Fruit fly (Drosophila melanogaster): Measurements from ENCODE around the gene Fbxl4.

Fbxl4 gene

DNA sequence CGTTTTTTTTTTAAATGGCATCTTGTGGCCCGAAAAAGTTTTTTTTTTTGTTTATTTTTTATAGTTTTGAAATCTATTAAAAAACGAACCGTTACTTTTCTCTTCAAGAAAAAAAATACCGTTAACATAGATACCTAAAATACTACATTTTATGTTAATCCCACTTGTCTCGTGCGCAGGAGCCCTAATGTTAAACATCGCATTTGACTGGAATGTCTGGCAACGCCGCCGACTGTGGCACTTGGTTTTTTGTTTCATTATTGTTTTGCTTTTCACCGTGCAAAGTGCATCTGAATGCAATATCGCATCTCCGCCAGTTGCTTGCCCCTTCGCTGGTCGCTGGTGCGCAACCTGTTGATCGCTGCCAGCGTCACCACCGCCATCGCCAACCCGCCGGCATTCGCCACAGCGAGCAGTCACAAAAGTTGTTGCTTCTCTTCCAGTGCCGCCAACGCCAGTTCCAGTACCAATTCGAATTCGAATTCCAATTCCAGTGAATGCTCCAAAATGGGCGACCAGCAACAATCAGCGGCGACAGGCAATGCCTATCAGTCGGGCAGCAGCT is 37.7 kb downstream of the Fbxl4 start, which contains the start of gene CG11590 (continued):
- TF ChIP-seq achi (GFP tag; optimal IDR thresholded peaks at IDR 0.05) = no peak
- peak; percentile 7; the same call in 1 of the 3 replicates for TF ChIP-seq eg (GFP tag; IDR thresholded peaks at IDR 0.05)
- no peak for TF ChIP-seq CG34406 (GFP tag; optimal IDR thresholded peaks at IDR 0.05)
- TF ChIP-seq esn (GFP tag; optimal IDR thresholded peaks at IDR 0.05) = no peak
- no peak for TF ChIP-seq CG10669 (GFP tag; optimal IDR thresholded peaks at IDR 0.05)
- no peak for TF ChIP-seq CG8319 (GFP tag; optimal IDR thresholded peaks at IDR 0.05)
- TF ChIP-seq Hr38 (GFP tag; optimal IDR thresholded peaks at IDR 0.05) = no peak
- TF ChIP-seq CG31627 (GFP tag; optimal IDR thresholded peaks at IDR 0.05) = no peak
- no peak for TF ChIP-seq lz (GFP tag; optimal IDR thresholded peaks at IDR 0.05)
- no peak for TF ChIP-seq Ets21C (GFP tag; optimal IDR thresholded peaks at IDR 0.05)
- no peak for TF ChIP-seq CG11294 (GFP tag; IDR thresholded peaks at IDR 0.05)
- TF ChIP-seq CG6854 (GFP tag; optimal IDR thresholded peaks at IDR 0.05) = no peak
- no peak for TF ChIP-seq Smox (GFP tag; optimal IDR thresholded peaks at IDR 0.05)
- peak; percentile 29; the same call in 1 of the 3 replicates for TF ChIP-seq CG8119 (GFP tag; IDR thresholded peaks at IDR 0.05)
- no peak for TF ChIP-seq Hr4 (GFP tag; optimal IDR thresholded peaks at IDR 0.05)
- no peak for TF ChIP-seq acj6 (GFP tag; optimal IDR thresholded peaks at IDR 0.05)
- TF ChIP-seq CG10631 (GFP tag; optimal IDR thresholded peaks at IDR 0.05) = no peak
- no peak for TF ChIP-seq Sox14 (GFP tag; optimal IDR thresholded peaks at IDR 0.05)
- TF ChIP-seq svp (GFP tag) = no peak
- TF ChIP-seq CG9139 (GFP tag; optimal IDR thresholded peaks at IDR 0.05) = no peak
- peak; percentile 24; the same call in 1 of the 2 replicates for TF ChIP-seq CG15336 (GFP tag; IDR thresholded peaks at IDR 0.05)
- TF ChIP-seq fd85E (GFP tag; optimal IDR thresholded peaks at IDR 0.05) = no peak

DNA sequence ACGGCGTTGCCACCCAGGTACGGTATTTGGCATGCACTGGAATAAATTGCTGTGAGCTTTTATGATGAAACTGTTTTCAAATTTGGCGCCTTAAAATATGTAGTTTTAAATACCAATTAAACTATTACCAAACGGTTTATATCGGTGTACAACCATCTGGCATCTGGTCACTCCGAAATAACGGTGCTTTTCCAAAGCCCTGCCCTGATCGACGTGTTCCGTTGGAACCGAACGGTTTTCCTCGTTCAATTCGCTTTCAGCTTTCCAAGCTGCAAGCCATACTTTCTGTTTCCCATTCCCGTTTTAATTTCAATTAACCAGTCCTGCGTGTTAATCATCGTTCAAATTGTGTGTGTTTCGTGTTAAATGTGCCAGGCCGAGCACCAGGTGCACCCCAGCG is 44.7 kb downstream of the Fbxl4 start, which contains the start of gene yl:
Gene yl, plus strand, starts transcription at position 202 of the 400 bp plus-strand sequence.
- TF ChIP-seq CG16779 (tag; optimal IDR thresholded peaks at IDR 0.05) = no peak
- TF ChIP-seq Hr39 (GFP tag; optimal IDR thresholded peaks at IDR 0.05) = no peak
- no peak for TF ChIP-seq CG4318 (GFP tag; optimal IDR thresholded peaks at IDR 0.05)
- TF ChIP-seq CG8319 (GFP tag; optimal IDR thresholded peaks at IDR 0.05) = no peak
- TF ChIP-seq Gug (GFP tag; IDR thresholded peaks at IDR 0.05) = no peak
- no peak for TF ChIP-seq CG32006 (GFP tag; optimal IDR thresholded peaks at IDR 0.05)
- no peak for TF ChIP-seq dac (GFP tag; optimal IDR thresholded peaks at IDR 0.05)
- no peak for TF ChIP-seq CG34406 (GFP tag; optimal IDR thresholded peaks at IDR 0.05)
- no peak for TF ChIP-seq Smox (GFP tag; optimal IDR thresholded peaks at IDR 0.05)
- TF ChIP-seq Eip78C (GFP tag) = no peak
- TF ChIP-seq CG3032 (tag; optimal IDR thresholded peaks at IDR 0.05) = no peak
- no peak for TF ChIP-seq CG31627 (GFP tag; optimal IDR thresholded peaks at IDR 0.05)
- TF ChIP-seq CG6854 (GFP tag; optimal IDR thresholded peaks at IDR 0.05) = no peak
- no peak for TF ChIP-seq fkh (GFP tag; optimal IDR thresholded peaks at IDR 0.05)
- no peak for TF ChIP-seq acj6 (GFP tag; optimal IDR thresholded peaks at IDR 0.05)
- no peak for TF ChIP-seq fd85E (GFP tag; optimal IDR thresholded peaks at IDR 0.05)
- TF ChIP-seq salr (GFP tag; optimal IDR thresholded peaks at IDR 0.05) = no peak
- no peak for TF ChIP-seq CG11902 (GFP tag; optimal IDR thresholded peaks at IDR 0.05)
- no peak for TF ChIP-seq Met (GFP tag; optimal IDR thresholded peaks at IDR 0.05)
- no peak for TF ChIP-seq Sox102F (GFP tag; optimal IDR thresholded peaks at IDR 0.05)

DNA sequence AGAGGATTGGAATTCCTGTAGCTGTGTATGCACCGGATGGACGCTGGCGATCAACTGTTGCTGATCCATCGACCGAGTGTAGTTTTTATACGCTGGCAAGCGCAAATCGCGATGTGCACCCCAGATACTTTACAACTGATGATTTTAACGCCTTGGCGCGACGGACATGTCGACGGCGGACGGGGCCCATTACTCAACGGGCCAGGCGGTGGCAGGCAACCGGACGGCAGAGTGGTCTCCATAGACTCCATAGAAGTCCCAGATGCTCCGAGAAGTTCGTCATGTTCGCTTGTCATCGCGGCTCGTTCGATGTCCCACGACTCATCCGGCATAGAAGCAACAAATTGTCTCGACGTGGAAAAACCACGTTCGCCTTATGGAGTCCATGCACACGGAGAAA is 45.8 kb downstream of the Fbxl4 start, which contains the start of gene CG13403:
Gene CG13403, minus strand, starts transcription at position 101 of the 400 bp plus-strand sequence.
- TF ChIP-seq CG8319 (GFP tag; optimal IDR thresholded peaks at IDR 0.05) (no peak), acj6 (GFP tag; optimal IDR thresholded peaks at IDR 0.05) (no peak), Eip78C (GFP tag) (no peak), dac (GFP tag; optimal IDR thresholded peaks at IDR 0.05) (no peak), Hr38 (GFP tag; optimal IDR thresholded peaks at IDR 0.05) (no peak), CG11902 (GFP tag; optimal IDR thresholded peaks at IDR 0.05) (no peak), Ets96B (tag; optimal IDR thresholded peaks at IDR 0.05) (no peak), ss (GFP tag; optimal IDR thresholded peaks at IDR 0.05) (no peak), CG11762 (GFP tag; optimal IDR thresholded peaks at IDR 0.05; ENCODE audit: insufficient read depth) (no peak), Sox14 (GFP tag; optimal IDR thresholded peaks at IDR 0.05) (no peak), cyc (GFP tag; optimal IDR thresholded peaks at IDR 0.05) (no peak), svp (GFP tag) (no peak), CG8119 (GFP tag; IDR thresholded peaks at IDR 0.05) (no peak), achi (GFP tag; optimal IDR thresholded peaks at IDR 0.05) (no peak), esn (GFP tag; optimal IDR thresholded peaks at IDR 0.05) (no peak), spab (GFP tag; optimal IDR thresholded peaks at IDR 0.05) (no peak), CG4318 (GFP tag; optimal IDR thresholded peaks at IDR 0.05) (no peak), pdm3 (GFP tag; optimal IDR thresholded peaks at IDR 0.05) (no peak), Gug (GFP tag; IDR thresholded peaks at IDR 0.05) (no peak)

Data from whole organism, prepupa.